Fruit fly (Drosophila melanogaster) S2 (cell line): Measurements from ENCODE around the gene CG13377.

Experiments
- CG8478 ChIP-seq: fragments of >200 bp; optimal IDR thresholded peaks from 2 replicates; lab custom pipeline; 2018
- CTCF ChIP-seq, 2 experiments: fragments of >200 bp; optimal IDR thresholded peaks; 2 replicates each; lab custom pipeline; 2018

DNA sequence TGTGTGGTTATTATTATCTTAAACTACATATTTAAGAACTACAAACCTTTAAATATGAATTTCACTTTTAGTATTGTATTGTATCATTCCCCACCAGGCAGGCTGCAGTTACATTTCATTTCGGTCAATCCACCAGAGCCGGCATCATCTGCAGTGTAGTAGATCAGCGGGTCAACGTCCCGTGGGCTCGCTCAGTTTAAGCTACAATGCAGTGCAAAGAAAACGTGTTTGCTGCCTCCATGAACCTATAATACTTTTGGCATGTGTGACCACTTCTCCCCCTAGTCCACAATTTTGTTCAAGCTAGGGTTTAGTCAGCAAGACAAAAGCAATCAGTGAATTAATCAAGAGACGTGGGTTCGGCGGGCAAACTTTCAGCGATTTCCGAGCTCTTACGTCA lies 4.2 kb upstream of the CG13377 start:
- TF ChIP-seq CTCF (optimal IDR thresholded peaks at IDR 0.05; lab: Kevin White, UChicago) (no peak), CG8478 (lab: Kevin White, UChicago) (no peak)
